Fruit fly (Drosophila melanogaster) whole organism: ENCODE data around the gene Muc68D.

Source experiments
- CG8478 ChIP-seq: fragments of >200 bp; optimal IDR thresholded peaks from 2 replicates; lab custom pipeline; 2018; ENCODE audit warnings: inconsistent platforms
- Dll ChIP-seq: fragments of >200 bp; optimal IDR thresholded peaks from 2 replicates; lab custom pipeline; 2017
- EcR ChIP-seq, 2 experiments: fragments of >200 bp; optimal IDR thresholded peaks; 2 replicates each; lab custom pipeline; 2017; ENCODE audit warnings: missing biosample characterization in 2 of 2, missing genetic modification characterization in 2 of 2, missing genetic modification reagents in 2 of 2
- pan ChIP-seq: fragments of >200 bp; optimal IDR thresholded peaks from 2 replicates; lab custom pipeline; 2017
- psq ChIP-seq: fragments of >200 bp; optimal IDR thresholded peaks from 2 replicates; lab custom pipeline; 2017
- usp ChIP-seq: fragments of >200 bp; optimal IDR thresholded peaks from 2 replicates; lab custom pipeline; 2017; ENCODE audit warnings: missing biosample characterization, missing genetic modification characterization, mixed read lengths

Gene Muc68D

DNA sequence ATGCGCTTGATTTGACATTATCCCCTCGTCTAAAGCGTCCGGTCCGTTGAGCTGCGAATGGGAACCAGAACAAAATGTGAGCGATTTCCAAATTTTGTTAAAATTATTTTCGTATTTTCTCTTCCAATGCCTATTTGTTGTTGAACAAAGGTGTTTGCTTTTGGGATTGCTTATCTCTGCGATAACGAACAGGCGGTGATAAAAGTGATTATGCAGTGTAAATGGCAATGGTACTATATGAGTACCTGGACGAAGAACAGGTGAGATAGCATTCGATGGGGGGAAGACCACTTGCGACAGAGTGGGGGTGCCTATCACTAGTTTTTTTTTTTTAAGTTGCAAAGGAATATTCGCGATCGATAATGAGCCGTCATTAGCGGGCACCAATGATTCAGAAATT is 16.2 kb upstream of the Muc68D start:
- TF ChIP-seq Dll (lab: Kevin White, UChicago) (no peak), pan (lab: Kevin White, UChicago) (no peak), EcR (GFP tag; optimal IDR thresholded peaks at IDR 0.05; lab: Kevin White, UChicago) (no peak), CG8478 (lab: Kevin White, UChicago) (no peak), psq (no peak), usp (no peak)

DNA sequence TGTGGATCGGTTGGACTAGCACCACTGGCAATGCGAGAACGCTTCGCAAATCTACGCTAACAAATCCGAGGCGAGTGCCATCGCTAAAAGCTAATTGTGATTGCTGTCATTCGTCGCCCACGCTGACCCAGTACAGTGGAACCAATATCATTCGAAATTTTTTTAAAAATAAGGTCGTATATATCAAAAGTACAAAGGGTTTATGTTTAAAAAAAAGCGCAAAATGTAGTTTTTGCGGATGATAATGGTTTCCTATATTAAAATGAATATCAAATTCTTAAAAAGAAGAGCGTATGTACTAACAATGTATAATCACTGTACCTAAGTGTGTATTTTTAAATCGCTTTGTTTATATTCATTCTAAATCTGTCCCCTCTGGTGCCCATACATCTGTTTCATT is 13.3 kb upstream of the Muc68D start:
- no peak for TF ChIP-seq CG8478 (lab: Kevin White, UChicago)
- TF ChIP-seq Dll (lab: Kevin White, UChicago) = no peak
- no peak for TF ChIP-seq pan (lab: Kevin White, UChicago)
- TF ChIP-seq psq = no peak
- TF ChIP-seq EcR (GFP tag; optimal IDR thresholded peaks at IDR 0.05; lab: Kevin White, UChicago) = no peak
- no peak for TF ChIP-seq usp

DNA sequence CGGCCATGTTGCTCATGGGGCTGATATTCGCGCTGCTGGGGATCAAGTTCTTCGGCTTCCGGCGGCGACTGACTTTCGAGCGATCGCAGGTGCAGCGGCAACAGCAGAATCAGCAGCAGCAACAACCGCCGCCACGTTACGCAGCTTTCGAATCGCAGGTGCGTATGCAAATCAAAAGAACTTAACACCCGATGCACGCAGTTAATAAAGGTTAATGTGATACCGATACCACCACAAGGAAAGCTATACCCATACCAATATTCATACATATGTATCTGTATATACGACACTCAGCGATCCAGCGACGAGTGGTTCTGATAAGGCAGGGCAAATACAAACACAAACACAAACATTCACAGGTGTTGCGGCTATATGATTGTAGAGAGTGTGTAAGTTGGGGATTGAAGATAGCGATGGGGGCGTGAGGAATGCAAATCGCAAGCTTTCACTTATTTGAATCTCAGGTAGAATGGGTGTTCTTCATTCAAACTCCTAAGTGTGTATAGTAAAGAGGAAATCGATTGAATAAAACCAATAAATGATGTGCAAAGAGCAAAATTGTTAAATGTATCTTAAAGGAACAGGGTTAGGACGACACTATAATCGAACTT is 5.5 kb upstream of the Muc68D start:
- TF ChIP-seq CG8478 (lab: Kevin White, UChicago) (no peak), Dll (lab: Kevin White, UChicago) (no peak), pan (lab: Kevin White, UChicago) (no peak), psq (no peak), EcR (GFP tag; optimal IDR thresholded peaks at IDR 0.05; lab: Kevin White, UChicago) (no peak), usp (no peak)

DNA sequence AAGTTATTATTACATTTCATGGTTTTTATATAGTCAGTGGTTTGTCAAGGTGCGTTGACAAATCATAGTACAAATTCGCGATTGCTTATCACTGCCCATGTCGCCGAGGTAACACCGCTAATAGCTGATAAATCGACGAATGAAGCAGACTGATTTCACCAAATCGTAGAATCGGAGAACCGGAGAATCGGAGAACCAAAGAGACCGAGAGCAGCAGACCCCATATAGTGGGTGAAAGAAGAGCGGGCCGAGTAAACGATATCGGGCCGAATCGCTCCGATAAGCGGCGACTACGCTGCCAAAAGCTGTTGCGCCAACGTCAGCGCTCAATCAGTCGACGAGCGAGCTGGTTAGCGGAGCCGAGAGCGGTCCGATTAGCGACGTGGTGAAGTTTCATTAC is 4.8 kb upstream of the Muc68D start, which contains the start of gene CG14131:
Gene CG14131, plus strand, starts transcription at position 343 of the 400 bp plus-strand sequence.
- TF ChIP-seq CG8478 (lab: Kevin White, UChicago) = no peak
- no peak for TF ChIP-seq usp
- no peak for TF ChIP-seq EcR (GFP tag; optimal IDR thresholded peaks at IDR 0.05; lab: Kevin White, UChicago)
- no peak for TF ChIP-seq Dll (lab: Kevin White, UChicago)
- no peak for TF ChIP-seq psq
- TF ChIP-seq pan (lab: Kevin White, UChicago) = no peak

DNA sequence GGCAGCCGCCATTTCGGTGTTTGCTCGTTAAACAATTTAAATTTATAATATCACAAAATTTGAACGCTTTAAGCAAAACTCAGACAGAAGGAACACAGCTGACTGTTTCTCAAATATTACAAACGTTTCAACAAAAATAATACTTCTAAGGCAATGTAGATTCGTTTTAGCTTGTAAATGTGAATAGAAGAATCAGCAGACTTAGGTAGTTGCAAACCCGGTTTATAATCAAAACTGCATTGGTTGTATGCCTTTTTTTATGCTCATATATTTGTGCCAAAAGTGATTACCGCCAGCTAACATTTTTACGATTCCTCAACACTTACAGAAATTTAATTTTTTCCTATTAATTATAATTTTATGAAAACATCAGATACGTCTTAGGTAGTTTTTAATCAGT is 2.4 kb upstream of the Muc68D start, which contains the start of gene Tim13:
Gene Tim13, minus strand, starts transcription at position 101 of the 400 bp plus-strand sequence.
- no peak for TF ChIP-seq pan (lab: Kevin White, UChicago)
- no peak for TF ChIP-seq EcR (GFP tag; optimal IDR thresholded peaks at IDR 0.05; lab: Kevin White, UChicago)
- TF ChIP-seq psq = no peak
- TF ChIP-seq usp = no peak
- TF ChIP-seq Dll (lab: Kevin White, UChicago) = no peak
- TF ChIP-seq CG8478 (lab: Kevin White, UChicago) = no peak

DNA sequence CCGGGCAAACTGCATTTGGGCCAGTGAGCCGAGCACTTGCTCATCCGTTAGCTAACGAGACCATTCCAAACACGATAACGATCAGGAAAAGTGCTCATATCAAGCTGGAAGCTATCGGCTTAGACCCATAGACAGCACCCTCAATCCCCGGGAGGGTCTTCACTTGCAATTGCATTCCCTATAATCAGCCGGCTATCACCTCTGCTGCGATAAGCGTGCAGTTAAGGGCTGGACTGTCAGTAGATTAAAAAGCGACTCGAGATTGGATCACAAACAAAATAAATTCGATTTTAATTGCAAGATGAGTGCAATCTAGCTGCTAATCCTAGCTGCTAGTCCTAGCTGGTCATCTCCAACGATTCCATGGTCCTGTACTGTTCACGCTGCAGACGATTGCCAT is 1.8 kb upstream of the Muc68D start:
- no peak for TF ChIP-seq CG8478 (lab: Kevin White, UChicago)
- TF ChIP-seq pan (lab: Kevin White, UChicago) = no peak

DNA sequence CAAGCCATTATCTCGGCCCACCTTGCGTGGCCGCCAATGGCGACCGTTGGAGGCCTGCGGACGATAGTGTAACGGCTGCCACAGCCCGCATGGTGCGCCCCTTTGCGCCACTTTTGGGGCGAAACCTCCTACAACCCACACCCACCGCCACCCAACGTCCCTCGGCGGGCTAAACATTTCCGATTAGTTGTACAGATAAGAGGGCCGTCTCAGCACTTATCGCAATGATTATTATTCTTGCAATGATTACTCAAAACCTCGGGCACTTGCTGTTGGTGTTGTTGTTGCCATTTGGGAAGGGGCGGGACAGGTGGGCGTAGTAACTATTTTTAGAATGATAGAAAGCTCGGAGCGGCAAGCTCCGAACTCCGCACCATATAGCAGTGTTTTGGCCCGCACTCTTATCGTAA is 656 bp upstream of the Muc68D start:
- TF ChIP-seq Dll (lab: Kevin White, UChicago) (no peak), usp (no peak), psq (no peak), pan (lab: Kevin White, UChicago) (no peak), CG8478 (lab: Kevin White, UChicago) (no peak), EcR (GFP tag; optimal IDR thresholded peaks at IDR 0.05; lab: Kevin White, UChicago) (no peak)

DNA sequence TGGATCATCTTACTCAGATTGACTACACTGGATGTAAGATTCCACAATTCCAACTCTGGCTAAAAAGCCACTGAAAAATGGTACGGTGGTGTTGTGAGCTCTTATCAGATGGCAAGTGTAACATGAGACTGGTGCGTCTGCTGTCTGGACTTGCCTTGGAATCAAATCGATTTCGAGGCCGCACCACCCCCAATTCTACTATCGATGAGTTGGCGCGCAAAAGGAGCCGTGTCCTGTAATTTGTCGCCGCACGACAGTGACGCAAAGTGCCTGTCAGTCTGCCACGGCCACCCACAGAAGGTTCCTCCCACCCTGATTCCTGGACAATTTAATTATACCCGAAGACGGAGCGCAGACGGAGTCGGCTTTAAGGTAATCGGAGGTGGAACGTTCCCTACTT is 5.4 kb downstream of the Muc68D start:
- TF ChIP-seq psq (no peak), Dll (lab: Kevin White, UChicago) (no peak), EcR (GFP tag; optimal IDR thresholded peaks at IDR 0.05; lab: Kevin White, UChicago) (no peak), usp (no peak), pan (lab: Kevin White, UChicago) (no peak), CG8478 (lab: Kevin White, UChicago) (no peak)

DNA sequence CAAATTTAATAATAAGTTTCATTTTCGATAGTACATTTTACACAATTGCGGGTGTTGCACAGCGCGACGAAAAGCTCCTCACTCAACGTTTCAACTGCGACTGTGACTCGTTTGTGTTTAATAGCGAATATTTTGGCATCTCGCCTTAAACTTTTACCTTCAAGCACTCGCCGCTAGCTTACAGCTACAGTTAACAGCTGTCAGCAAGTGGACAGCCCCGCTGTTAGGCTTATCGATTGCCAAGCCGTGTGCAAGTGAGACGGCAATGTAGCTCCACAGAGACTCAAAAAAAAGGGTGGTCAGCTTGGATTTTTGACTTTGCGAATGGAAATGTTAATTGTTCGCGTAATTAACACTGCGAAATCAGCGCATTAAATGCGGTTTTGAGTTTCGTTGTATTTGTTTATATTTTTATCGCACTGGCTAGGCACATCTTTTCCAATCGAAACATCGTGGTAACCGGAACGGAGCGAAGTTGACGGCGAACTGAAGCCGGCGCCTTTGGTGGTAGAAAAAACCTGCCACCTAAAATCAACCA is 6.2 kb downstream of the Muc68D start, which contains the start of gene loaf:
Gene loaf, minus strand, starts transcription at position 488 of the 538 bp plus-strand sequence.
- TF ChIP-seq pan (lab: Kevin White, UChicago) (no peak), EcR (GFP tag; optimal IDR thresholded peaks at IDR 0.05; lab: Kevin White, UChicago) (no peak), Dll (lab: Kevin White, UChicago) (no peak), psq (no peak), CG8478 (lab: Kevin White, UChicago) (no peak), usp (no peak)

DNA sequence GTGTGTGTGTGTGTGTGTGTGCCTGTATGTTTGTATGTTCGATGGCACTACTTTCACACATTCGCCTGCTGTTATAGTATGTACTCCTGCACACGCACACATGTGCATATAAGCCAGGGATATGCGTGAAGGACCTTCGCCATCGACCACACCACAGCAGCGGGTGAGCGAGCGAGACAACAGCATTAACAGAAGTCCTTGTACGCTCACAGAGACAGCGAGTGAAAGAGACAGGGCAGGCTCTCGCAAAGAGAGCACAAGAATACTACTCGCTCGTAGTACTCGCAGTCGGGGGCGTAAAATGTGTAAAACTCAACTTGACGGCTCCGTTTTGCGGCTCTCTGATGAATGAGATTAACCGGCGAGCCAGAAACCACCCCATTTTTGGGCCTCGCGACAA is 7.0 kb downstream of the Muc68D start:
- no peak for TF ChIP-seq Dll (lab: Kevin White, UChicago)
- no peak for TF ChIP-seq pan (lab: Kevin White, UChicago)
- TF ChIP-seq usp = no peak
- TF ChIP-seq EcR (GFP tag; optimal IDR thresholded peaks at IDR 0.05; lab: Kevin White, UChicago) = no peak
- TF ChIP-seq psq = no peak
- TF ChIP-seq CG8478 (lab: Kevin White, UChicago) = no peak

DNA sequence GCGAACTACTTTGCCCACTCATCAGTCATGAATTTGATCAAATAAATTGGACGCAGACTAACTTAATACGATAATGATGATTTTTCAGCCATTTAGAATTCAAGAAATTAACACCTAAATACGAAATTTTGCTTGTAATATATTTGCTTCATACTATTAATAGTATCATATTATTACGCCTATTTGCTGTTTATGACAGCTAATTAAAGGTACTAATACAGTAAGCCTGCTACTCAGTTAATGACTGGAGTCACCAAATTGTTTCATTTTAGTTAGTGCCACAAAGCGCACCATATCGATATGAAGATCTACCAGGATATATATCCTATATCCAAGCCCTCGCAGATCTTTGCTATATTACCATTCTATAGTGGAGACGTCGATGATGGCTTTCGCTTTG is 21.0 kb downstream of the Muc68D start, which contains the start of gene Gr68a:
Gene Gr68a, plus strand, starts transcription at position 301 of the 400 bp plus-strand sequence.
- no peak for TF ChIP-seq pan (lab: Kevin White, UChicago)
- no peak for TF ChIP-seq CG8478 (lab: Kevin White, UChicago)
- no peak for TF ChIP-seq usp
- TF ChIP-seq Dll (lab: Kevin White, UChicago) = no peak
- TF ChIP-seq psq = no peak
- no peak for TF ChIP-seq EcR (GFP tag; optimal IDR thresholded peaks at IDR 0.05; lab: Kevin White, UChicago)

DNA sequence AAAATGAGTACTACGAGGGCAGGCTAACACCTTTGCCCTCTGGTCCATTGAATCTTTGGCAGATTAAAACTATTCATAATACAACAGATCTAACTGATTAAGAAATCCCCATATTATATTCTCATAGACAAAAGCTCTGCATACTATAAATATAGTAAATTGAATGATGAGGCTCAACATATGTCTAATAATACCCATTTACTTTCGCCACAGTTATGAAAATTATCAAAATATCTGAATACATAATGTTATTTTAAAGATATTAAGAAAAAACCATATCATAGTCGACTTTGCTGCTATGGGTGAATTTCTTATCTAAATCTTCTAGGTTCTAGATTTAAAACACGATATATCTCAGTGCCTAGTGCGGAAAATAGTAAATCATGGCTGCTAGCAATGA is 40.1 kb downstream of the Muc68D start, which contains the start of gene CG32087:
Gene CG32087, plus strand, starts transcription at position 301 of the 400 bp plus-strand sequence.
- TF ChIP-seq CG8478 (lab: Kevin White, UChicago) (no peak), psq (no peak), pan (lab: Kevin White, UChicago) (no peak), usp (no peak), Dll (lab: Kevin White, UChicago) (no peak), EcR (GFP tag; optimal IDR thresholded peaks at IDR 0.05; lab: Kevin White, UChicago) (no peak)
